Worm (Caenorhabditis elegans): ENCODE results near the gene lfi-1.

ce11 chrX:4997548-4998087 lies 21.0 kb downstream of the lfi-1 start, which contains the start of gene ZC8.6:
- no peak for TF ChIP-seq snpc-4 (tag; optimal IDR thresholded peaks at IDR 0.05)
- TF ChIP-seq nhr-76 (tag; optimal IDR thresholded peaks at IDR 0.05) = no peak

Measured in whole organism, mixed stage, embryonic.